Fruit fly (Drosophila melanogaster) S2 (cell line): Measurements from ENCODE around the gene Nepl9.

Experiments used
- CG8478 ChIP-seq: fragments of >200 bp; optimal IDR thresholded peaks from 2 replicates; lab custom pipeline; 2018
- CTCF ChIP-seq, 2 experiments: fragments of >200 bp; optimal IDR thresholded peaks; 2 replicates each; lab custom pipeline; 2018

Nepl9 gene

dm6 chr2L:16837158-16837557 lies at the start of gene Nepl9:
TSS of gene Nepl9 (minus strand) at chr2L:16837258.
- TF ChIP-seq CTCF (optimal IDR thresholded peaks at IDR 0.05; lab: Kevin White, UChicago) (no peak), CG8478 (lab: Kevin White, UChicago) (no peak)

dm6 chr2L:16886459-16886858 lies 49.4 kb upstream of the Nepl9 start:
- TF ChIP-seq CG8478 (lab: Kevin White, UChicago) (no peak), CTCF (optimal IDR thresholded peaks at IDR 0.05; lab: Kevin White, UChicago) (no peak)

dm6 chr2L:16885347-16885746 lies 48.3 kb upstream of the Nepl9 start:
- TF ChIP-seq CG8478 (lab: Kevin White, UChicago) (no peak), CTCF (optimal IDR thresholded peaks at IDR 0.05; lab: Kevin White, UChicago) (no peak)

dm6 chr2L:16884702-16885101 lies 47.6 kb upstream of the Nepl9 start:
- TF ChIP-seq CG8478 (lab: Kevin White, UChicago) (no peak), CTCF (optimal IDR thresholded peaks at IDR 0.05; lab: Kevin White, UChicago) (no peak)

dm6 chr2L:16882871-16883849 lies 46.1 kb upstream of the Nepl9 start:
- TF ChIP-seq CG8478 (lab: Kevin White, UChicago) (no peak), CTCF (optimal IDR thresholded peaks at IDR 0.05; lab: Kevin White, UChicago) (no peak)

- TF ChIP-seq CTCF (optimal IDR thresholded peaks at IDR 0.05; lab: Kevin White, UChicago) (no peak), CG8478 (lab: Kevin White, UChicago) (no peak)
Measured at dm6 chr2L:16882372-16882771, 45.3 kb upstream of the Nepl9 start.

- TF ChIP-seq CTCF (optimal IDR thresholded peaks at IDR 0.05; lab: Kevin White, UChicago) (no peak), CG8478 (lab: Kevin White, UChicago) (no peak)
Measured at dm6 chr2L:16880930-16881329, 43.9 kb upstream of the Nepl9 start.

dm6 chr2L:16879288-16879687 lies 42.2 kb upstream of the Nepl9 start, which contains the start of the genes CG32832, CG31743 and CG34313:
TSS of gene CG32832 (minus strand) at chr2L:16879290.
TSS of gene CG31743 (plus strand) at chr2L:16879517.
TSS of gene CG34313 (plus strand) at chr2L:16879517.
- TF ChIP-seq CG8478 (lab: Kevin White, UChicago) (no peak), CTCF (optimal IDR thresholded peaks at IDR 0.05; lab: Kevin White, UChicago) (no peak)

- no peak for TF ChIP-seq CTCF (optimal IDR thresholded peaks at IDR 0.05; lab: Kevin White, UChicago)
- no peak for TF ChIP-seq CG8478 (lab: Kevin White, UChicago)
Measured at dm6 chr2L:16877678-16878077, 40.6 kb upstream of the Nepl9 start.

dm6 chr2L:16876555-16876954 lies 39.5 kb upstream of the Nepl9 start:
- TF ChIP-seq CTCF (optimal IDR thresholded peaks at IDR 0.05; lab: Kevin White, UChicago) (peak; percentile 57 to 60), CG8478 (lab: Kevin White, UChicago) (no peak)

- no peak for TF ChIP-seq CG8478 (lab: Kevin White, UChicago)
Measured at dm6 chr2L:16874924-16875323, 37.9 kb upstream of the Nepl9 start.

dm6 chr2L:16868897-16869324 lies 31.9 kb upstream of the Nepl9 start:
- TF ChIP-seq CG8478 (lab: Kevin White, UChicago) (no peak), CTCF (optimal IDR thresholded peaks at IDR 0.05; lab: Kevin White, UChicago) (no peak)

dm6 chr2L:16862526-16862925 lies 25.5 kb upstream of the Nepl9 start:
- TF ChIP-seq CG8478 (lab: Kevin White, UChicago) = no peak
- no peak for TF ChIP-seq CTCF (optimal IDR thresholded peaks at IDR 0.05; lab: Kevin White, UChicago)

dm6 chr2L:16861126-16861525 lies 24.1 kb upstream of the Nepl9 start, which contains the start of gene CG6012:
TSS of gene CG6012 (minus strand) at chr2L:16861489.
- TF ChIP-seq CG8478 (lab: Kevin White, UChicago) (no peak), CTCF (optimal IDR thresholded peaks at IDR 0.05; lab: Kevin White, UChicago) (no peak)

- TF ChIP-seq CG8478 (lab: Kevin White, UChicago) (no peak), CTCF (optimal IDR thresholded peaks at IDR 0.05; lab: Kevin White, UChicago) (no peak)
Measured at dm6 chr2L:16859566-16859965, 22.5 kb upstream of the Nepl9 start.
